Worm (Caenorhabditis elegans) whole organism, L3 larva: ENCODE measurements around the gene rab-39.

Experiments used
- R02D3.7 ChIP-seq: fragments of 150-350 bp; optimal IDR thresholded peaks from 2 replicates; lab custom pipeline; 2014; ENCODE audit warnings: missing biosample characterization, missing genetic modification characterization
- ZK546.5 ChIP-seq: sonication (generic microtip); optimal IDR thresholded peaks from 2 replicates; lab custom pipeline; 2017; ENCODE audit warnings: missing biosample characterization, missing genetic modification characterization
- aly-2 ChIP-seq: fragments of 150-350 bp; optimal IDR thresholded peaks from 2 replicates; lab custom pipeline; 2014; ENCODE audit warnings: missing biosample characterization, missing genetic modification characterization
- ama-1 ChIP-seq: fragments of 150-350 bp; optimal IDR thresholded peaks from 2 replicates; lab custom pipeline; 2018
- ceh-16 ChIP-seq: sonication (generic microtip); optimal IDR thresholded peaks from 2 replicates; lab custom pipeline; 2017; ENCODE audit warnings: missing biosample characterization, missing genetic modification characterization
- ceh-28 ChIP-seq: fragments of 150-350 bp; optimal IDR thresholded peaks from 2 replicates; lab custom pipeline; 2014; ENCODE audit warnings: missing biosample characterization, missing genetic modification reagents, missing genetic modification characterization
- ceh-82 ChIP-seq: fragments of 150-350 bp; optimal IDR thresholded peaks from 2 replicates; lab custom pipeline; 2014; ENCODE audit warnings: missing biosample characterization, missing genetic modification characterization
- ceh-9 ChIP-seq: sonication (generic microtip); optimal IDR thresholded peaks from 2 replicates; lab custom pipeline; 2018; ENCODE audit warnings: missing biosample characterization, missing genetic modification characterization
- daf-12 ChIP-seq: fragments of 150-350 bp; optimal IDR thresholded peaks from 2 replicates; lab custom pipeline; 2014; ENCODE audit warnings: missing biosample characterization, missing genetic modification reagents, missing genetic modification characterization
- egl-27 ChIP-seq: sonication (generic microtip); optimal IDR thresholded peaks from 4 replicates; lab custom pipeline; 2017; ENCODE audit warnings: missing biosample characterization, missing genetic modification reagents, missing genetic modification characterization
- egl-5 ChIP-seq: fragments of 150-350 bp; optimal IDR thresholded peaks from 2 replicates; lab custom pipeline; 2017; ENCODE audit warnings: missing biosample characterization, missing genetic modification reagents, missing genetic modification characterization, inconsistent platforms
- elt-1 ChIP-seq: fragments of 150-350 bp; optimal IDR thresholded peaks from 2 replicates; lab custom pipeline; 2014; ENCODE audit warnings: missing biosample characterization, missing genetic modification characterization
- elt-2 ChIP-seq: sonication (generic microtip); optimal IDR thresholded peaks from 2 replicates; lab custom pipeline; 2016; ENCODE audit warnings: missing genetic modification reagents, mild to moderate bottlenecking, missing genetic modification characterization, missing compliant biosample characterization
- elt-3 ChIP-seq, 3 experiments: fragments of 150-350 bp in 1 of 3; sonication (generic microtip) in 2 of 3; optimal IDR thresholded peaks; 2 replicates in 2 of 3; 4 replicates in 1 of 3; lab custom pipeline; 2014 to 2017; ENCODE audit warnings: missing biosample characterization in 3 of 3, missing genetic modification characterization in 3 of 3
- eor-1 ChIP-seq, 2 experiments: fragments of 150-350 bp; optimal IDR thresholded peaks; 2 replicates each; lab custom pipeline; 2014 to 2018; ENCODE audit warnings: missing biosample characterization in 2 of 2, missing genetic modification characterization in 2 of 2
- fkh-10 ChIP-seq: sonication (generic microtip); optimal IDR thresholded peaks from 2 replicates; lab custom pipeline; 2017; ENCODE audit warnings: missing biosample characterization, missing genetic modification reagents, missing genetic modification characterization
- fkh-2 ChIP-seq: fragments of 150-350 bp; optimal IDR thresholded peaks from 2 replicates; lab custom pipeline; 2014; ENCODE audit warnings: missing biosample characterization, missing genetic modification reagents, missing genetic modification characterization
- fos-1 ChIP-seq: fragments of 150-350 bp; optimal IDR thresholded peaks from 2 replicates; lab custom pipeline; 2014; ENCODE audit warnings: missing biosample characterization, missing genetic modification characterization
- jun-1 ChIP-seq: fragments of 150-350 bp; optimal IDR thresholded peaks from 2 replicates; lab custom pipeline; 2014; ENCODE audit warnings: missing biosample characterization, missing genetic modification reagents, missing genetic modification characterization
- lin-15B ChIP-seq: fragments of 150-350 bp; optimal IDR thresholded peaks from 2 replicates; lab custom pipeline; 2014; ENCODE audit warnings: missing biosample characterization, missing genetic modification characterization
- lin-39 ChIP-seq: fragments of 150-350 bp; optimal IDR thresholded peaks from 2 replicates; lab custom pipeline; 2018; ENCODE audit warnings: missing biosample characterization, missing genetic modification reagents, missing genetic modification characterization
- lsy-12 ChIP-seq: sonication (generic microtip); optimal IDR thresholded peaks from 2 replicates; lab custom pipeline; 2016; ENCODE audit warnings: mild to moderate bottlenecking, missing genetic modification characterization, missing compliant biosample characterization
- mdl-1 ChIP-seq: fragments of 150-350 bp; optimal IDR thresholded peaks from 2 replicates; lab custom pipeline; 2014; ENCODE audit warnings: missing biosample characterization, missing genetic modification characterization
- mml-1 ChIP-seq: fragments of 150-350 bp; sonication (generic microtip); optimal IDR thresholded peaks from 3 replicates; lab custom pipeline; 2014; ENCODE audit warnings: missing biosample characterization, missing genetic modification characterization
- nfya-1 ChIP-seq: sonication (generic microtip); optimal IDR thresholded peaks from 2 replicates; lab custom pipeline; 2017; ENCODE audit warnings: missing genetic modification characterization, mild to moderate bottlenecking, missing compliant biosample characterization, antibody characterized with exemption, moderate library complexity; ENCODE audit not compliant: insufficient read depth
- nhr-12 ChIP-seq: fragments of 150-350 bp; optimal IDR thresholded peaks from 2 replicates; lab custom pipeline; 2014; ENCODE audit warnings: missing biosample characterization, missing genetic modification characterization
- nhr-23 ChIP-seq: fragments of 150-350 bp; optimal IDR thresholded peaks from 2 replicates; lab custom pipeline; 2014; ENCODE audit warnings: missing biosample characterization, missing genetic modification reagents, missing genetic modification characterization
- nhr-237 ChIP-seq: fragments of 150-350 bp; optimal IDR thresholded peaks from 2 replicates; lab custom pipeline; 2014; ENCODE audit warnings: missing biosample characterization, missing genetic modification characterization
- nhr-25 ChIP-seq: sonication (generic microtip); optimal IDR thresholded peaks from 2 replicates; lab custom pipeline; 2017; ENCODE audit warnings: missing biosample characterization, missing genetic modification characterization
- nhr-28 ChIP-seq: fragments of 150-350 bp; optimal IDR thresholded peaks from 2 replicates; lab custom pipeline; 2014; ENCODE audit warnings: missing biosample characterization, missing genetic modification characterization
- nhr-43 ChIP-seq: sonication (generic microtip); optimal IDR thresholded peaks from 2 replicates; lab custom pipeline; 2016; ENCODE audit warnings: mild to moderate bottlenecking, missing genetic modification characterization, missing compliant biosample characterization; ENCODE audit not compliant: poor library complexity, severe bottlenecking
- nhr-67 ChIP-seq: fragments of 150-350 bp; optimal IDR thresholded peaks from 2 replicates; lab custom pipeline; 2014; ENCODE audit warnings: missing biosample characterization, missing genetic modification characterization
- nhr-76 ChIP-seq: fragments of 150-350 bp; sonication (generic microtip); optimal IDR thresholded peaks from 5 replicates; lab custom pipeline; 2014; ENCODE audit warnings: missing biosample characterization, missing genetic modification characterization
- nhr-77 ChIP-seq: fragments of 150-350 bp; optimal IDR thresholded peaks from 2 replicates; lab custom pipeline; 2014; ENCODE audit warnings: missing biosample characterization, missing genetic modification characterization
- pha-4 ChIP-seq: fragments of 150-350 bp; optimal IDR thresholded peaks from 2 replicates; lab custom pipeline; 2014; ENCODE audit warnings: missing biosample characterization, missing genetic modification reagents, missing genetic modification characterization
- pqm-1 ChIP-seq: fragments of 150-350 bp; optimal IDR thresholded peaks from 2 replicates; lab custom pipeline; 2017; ENCODE audit warnings: missing biosample characterization, missing genetic modification characterization, inconsistent platforms
- sea-2 ChIP-seq: fragments of 150-350 bp; sonication (generic microtip); optimal IDR thresholded peaks from 4 replicates; lab custom pipeline; 2014; ENCODE audit warnings: missing biosample characterization, missing genetic modification reagents, missing genetic modification characterization
- skn-1 ChIP-seq: fragments of 150-350 bp; optimal IDR thresholded peaks from 2 replicates; lab custom pipeline; 2014; ENCODE audit warnings: missing biosample characterization, missing genetic modification characterization
- snpc-4 ChIP-seq: fragments of 150-350 bp; optimal IDR thresholded peaks from 2 replicates; lab custom pipeline; 2014; ENCODE audit warnings: missing biosample characterization, missing genetic modification characterization
- tbx-2 ChIP-seq: sonication (generic microtip); optimal IDR thresholded peaks from 2 replicates; lab custom pipeline; 2016; ENCODE audit warnings: mild to moderate bottlenecking, missing genetic modification characterization, missing compliant biosample characterization
- unc-39 ChIP-seq: sonication (generic microtip); optimal IDR thresholded peaks from 4 replicates; lab custom pipeline; 2017; ENCODE audit warnings: missing biosample characterization, missing genetic modification characterization
- unc-62 ChIP-seq: fragments of 150-350 bp; sonication (generic microtip); optimal IDR thresholded peaks from 4 replicates; lab custom pipeline; 2014; ENCODE audit warnings: missing biosample characterization, missing genetic modification reagents, missing genetic modification characterization
- zag-1 ChIP-seq: fragments of 150-350 bp; optimal IDR thresholded peaks from 2 replicates; lab custom pipeline; 2014; ENCODE audit warnings: missing biosample characterization, missing genetic modification characterization
- ztf-11 ChIP-seq: fragments of 150-350 bp; optimal IDR thresholded peaks from 2 replicates; lab custom pipeline; 2014; ENCODE audit warnings: missing biosample characterization, missing genetic modification characterization
- ztf-4 ChIP-seq: fragments of 150-350 bp; optimal IDR thresholded peaks from 2 replicates; lab custom pipeline; 2014; ENCODE audit warnings: missing biosample characterization, missing genetic modification characterization

rab-39 gene

DNA sequence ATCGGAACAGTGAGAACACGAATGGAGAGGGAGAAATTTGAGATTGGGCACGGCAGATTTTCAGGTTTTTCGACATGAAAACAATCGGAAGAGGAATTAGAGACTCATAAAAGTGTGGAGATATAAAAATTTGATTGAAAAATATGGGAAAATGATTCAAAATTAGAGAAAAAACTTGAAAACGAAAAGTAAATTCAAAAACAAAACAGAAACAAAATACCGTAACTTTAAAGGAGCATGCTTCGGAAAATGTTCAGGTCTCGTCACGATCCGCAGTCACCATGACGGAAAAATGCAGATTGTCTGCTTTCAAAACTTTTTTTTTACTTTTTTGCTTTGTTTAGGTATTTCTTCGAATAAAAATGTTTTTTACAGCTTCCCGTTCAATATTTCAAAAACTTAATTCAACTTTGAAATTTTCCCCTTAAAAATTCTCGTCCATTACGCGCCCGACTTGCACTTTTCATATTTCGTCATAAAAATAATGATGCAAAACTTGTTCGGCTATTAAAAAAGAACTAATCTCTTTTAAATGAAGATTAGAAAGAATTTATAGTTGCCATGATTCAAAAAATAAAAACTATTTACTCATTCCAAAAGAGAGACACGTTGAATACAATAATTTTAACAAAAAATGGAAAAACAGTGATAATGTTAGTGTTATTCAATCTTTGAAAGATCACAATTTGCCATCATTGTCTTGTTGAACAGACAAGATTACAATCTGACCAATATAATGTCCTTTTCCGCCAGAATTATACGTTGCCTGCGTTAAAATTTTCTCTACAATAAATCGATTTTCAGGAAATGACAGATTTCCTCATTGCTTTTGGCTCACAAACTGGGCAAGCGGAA lies 37.3 kb downstream of the rab-39 start, which contains the start of gene mtrr-1:
TSS of gene mtrr-1 (plus strand) at position 805 of the 855 bp plus-strand sequence.
- TF ChIP-seq snpc-4: no peak
- TF ChIP-seq nhr-43 (tag; lab: Kevin White, UChicago): peak; percentile 25
- peak; percentile 38 for TF ChIP-seq nhr-25 (tag; lab: Kevin White, UChicago)
- TF ChIP-seq nfya-1 (tag; lab: Kevin White, UChicago): peak; percentile 55
- no peak for TF ChIP-seq nhr-67
- no peak for TF ChIP-seq sea-2 (GFP tag; lab: Kevin White, UChicago)
- peak; percentile 4 for TF ChIP-seq pqm-1 (tag; lab: Kevin White, UChicago)
- TF ChIP-seq ama-1: peak; percentile 89
- TF ChIP-seq fos-1 (tag; lab: Kevin White, UChicago): no peak
- no peak for TF ChIP-seq mml-1 (tag; lab: Kevin White, UChicago)
- no peak for TF ChIP-seq skn-1 (tag; lab: Kevin White, UChicago)
- TF ChIP-seq ceh-28 (tag; lab: Kevin White, UChicago): peak; percentile 10
- TF ChIP-seq unc-39 (tag; lab: Kevin White, UChicago): no peak
- TF ChIP-seq jun-1 (tag; lab: Kevin White, UChicago): no peak
- peak; percentile 44 for TF ChIP-seq nhr-23
- TF ChIP-seq nhr-237 (tag; lab: Kevin White, UChicago): no peak
- TF ChIP-seq egl-5 (tag; lab: Kevin White, UChicago): no peak
- no peak for TF ChIP-seq unc-62 (GFP tag; lab: Kevin White, UChicago)
- peak; percentile 34 for TF ChIP-seq lin-39 (tag; lab: Kevin White, UChicago)
- no peak for TF ChIP-seq elt-2 (tag; lab: Kevin White, UChicago)

- TF ChIP-seq pqm-1 (tag; lab: Kevin White, UChicago) (peak; percentile 72), nhr-25 (tag; lab: Kevin White, UChicago) (peak; percentile 19), ama-1 (peak; percentile 19), sea-2 (GFP tag; lab: Kevin White, UChicago) (no peak), nhr-28 (tag; lab: Kevin White, UChicago) (no peak), lsy-12 (tag; lab: Kevin White, UChicago) (no peak), nfya-1 (tag; lab: Kevin White, UChicago) (peak; percentile 81), unc-39 (tag; lab: Kevin White, UChicago) (no peak), zag-1 (tag; lab: Kevin White, UChicago) (no peak), ZK546.5 (tag; lab: Kevin White, UChicago) (no peak), nhr-23 (no peak), egl-5 (tag; lab: Kevin White, UChicago) (no peak), elt-1 (tag; lab: Kevin White, UChicago) (no peak), elt-3 (tag; optimal IDR thresholded peaks at IDR 0.05; lab: Kevin White, UChicago) (no peak), tbx-2 (no peak), nhr-67 (no peak), ceh-9 (no peak), skn-1 (tag; lab: Kevin White, UChicago) (no peak), nhr-77 (tag; lab: Kevin White, UChicago) (no peak), lin-15B (tag; lab: Kevin White, UChicago) (no peak), elt-2 (tag; lab: Kevin White, UChicago) (peak; percentile 19), fkh-10 (GFP tag; lab: Kevin White, UChicago) (no peak), mdl-1 (tag; lab: Kevin White, UChicago) (no peak), nhr-43 (tag; lab: Kevin White, UChicago) (no peak), ceh-82 (no peak), nhr-76 (peak; percentile 7), R02D3.7 (no peak), daf-12 (tag; lab: Kevin White, UChicago) (no peak), pha-4 (tag; lab: Kevin White, UChicago) (peak; percentile 71), eor-1 (tag; optimal IDR thresholded peaks at IDR 0.05; lab: Kevin White, UChicago) (no peak), mml-1 (tag; lab: Kevin White, UChicago) (no peak), aly-2 (tag; lab: Kevin White, UChicago) (no peak), fkh-2 (tag; lab: Kevin White, UChicago) (no peak), fos-1 (tag; lab: Kevin White, UChicago) (no peak), nhr-12 (tag; lab: Kevin White, UChicago) (no peak), nhr-237 (tag; lab: Kevin White, UChicago) (no peak), lin-39 (tag; lab: Kevin White, UChicago) (no peak), ceh-16 (tag; lab: Kevin White, UChicago) (no peak), ztf-11 (tag; lab: Kevin White, UChicago) (no peak), egl-27 (tag; lab: Kevin White, UChicago) (no peak), ztf-4 (peak; percentile 34), jun-1 (tag; lab: Kevin White, UChicago) (no peak)
These were observed 38.2 kb downstream of the rab-39 start for ce11 chrII:9284358-9285170.
